Fruit fly (Drosophila melanogaster): ENCODE measurements around the gene Tre1.

- TF ChIP-seq Hr78 (GFP tag; optimal IDR thresholded peaks at IDR 0.05) (no peak), fru (GFP tag; optimal IDR thresholded peaks at IDR 0.05) (peak; percentile 70), Mio (GFP tag; optimal IDR thresholded peaks at IDR 0.05) (no peak), Vsx2 (GFP tag; optimal IDR thresholded peaks at IDR 0.05; ENCODE audit: partially characterized antibody) (no peak), Abd-B (GFP tag; optimal IDR thresholded peaks at IDR 0.05) (no peak), OdsH (GFP tag; optimal IDR thresholded peaks at IDR 0.05) (peak; percentile 34)
These were observed 45.0 kb upstream of the Tre1 start for dm6 chrX:5724744-5725185.
